Worm (Caenorhabditis elegans) whole organism, young adult: ENCODE measurements around the gene srv-2.

ENCODE experiments used
- F33H1.4 ChIP-seq: fragments of 200-800 bp; sonication (Bioruptor generic); IDR thresholded peaks from 2 replicates; pipeline ENCODE4 v1.3.6; 2022; ENCODE audit warnings: missing genetic modification reagents, missing genetic modification characterization, missing compliant biosample characterization
- T07F8.4 ChIP-seq: sonication (generic microtip); optimal IDR thresholded peaks from 2 replicates; lab custom pipeline; 2016; ENCODE audit warnings: mild to moderate bottlenecking, missing genetic modification characterization, moderate library complexity, missing compliant biosample characterization
- atf-7 ChIP-seq: sonication (generic microtip); optimal IDR thresholded peaks from 2 replicates; lab custom pipeline; 2017; ENCODE audit warnings: mild to moderate bottlenecking, missing genetic modification characterization, missing compliant biosample characterization
- efl-1 ChIP-seq: fragments of 150-350 bp; optimal IDR thresholded peaks from 2 replicates; lab custom pipeline; 2014; ENCODE audit warnings: missing biosample characterization, missing genetic modification reagents, missing genetic modification characterization
- gei-17 ChIP-seq: fragments of 200-800 bp; sonication (Bioruptor generic); optimal IDR thresholded peaks from 2 replicates; lab custom pipeline; 2018; ENCODE audit warnings: mild to moderate bottlenecking, missing genetic modification characterization, missing compliant biosample characterization
- him-1 ChIP-seq: sonication (generic microtip); optimal IDR thresholded peaks from 2 replicates; lab custom pipeline; 2016; ENCODE audit warnings: missing genotype, missing genetic modification reagents, missing genetic modification characterization, missing compliant biosample characterization
- hmg-20 ChIP-seq: fragments of 200-800 bp; sonication (Bioruptor generic); IDR thresholded peaks from 2 replicates; pipeline ENCODE4 v1.3.6; 2022; ENCODE audit warnings: missing genetic modification reagents, missing genetic modification characterization, missing compliant biosample characterization
- nhr-179 ChIP-seq: sonication (generic microtip); optimal IDR thresholded peaks from 2 replicates; lab custom pipeline; 2016; ENCODE audit warnings: mild to moderate bottlenecking, missing genetic modification characterization, missing compliant biosample characterization
- nhr-90 ChIP-seq: sonication (generic microtip); optimal IDR thresholded peaks from 2 replicates; lab custom pipeline; 2016; ENCODE audit warnings: missing genotype, mild to moderate bottlenecking, missing genetic modification characterization, missing compliant biosample characterization
- rec-8 ChIP-seq, 2 experiments: sonication (generic microtip); optimal IDR thresholded peaks; 2 replicates each; lab custom pipeline; 2016; ENCODE audit warnings: mild to moderate bottlenecking in 2 of 2, missing genetic modification characterization in 2 of 2, missing genetic modification reagents in 2 of 2, missing genotype in 2 of 2, missing biosample characterization in 1 of 2, missing compliant biosample characterization in 1 of 2, moderate library complexity in 1 of 2
- unc-62 ChIP-seq: fragments of 150-350 bp; optimal IDR thresholded peaks from 2 replicates; lab custom pipeline; 2014; ENCODE audit warnings: missing biosample characterization, missing genetic modification reagents, missing genetic modification characterization
- ztf-25 ChIP-seq: fragments of 200-800 bp; sonication (Bioruptor generic); IDR thresholded peaks from 2 replicates; pipeline ENCODE4 v1.3.6; 2022; ENCODE audit warnings: missing genetic modification reagents, missing genetic modification characterization, missing compliant biosample characterization

- no peak for TF ChIP-seq unc-62 (GFP tag; lab: Kevin White, UChicago)
- no peak for TF ChIP-seq T07F8.4 (tag; lab: Kevin White, UChicago)
- TF ChIP-seq hmg-20: no peak
- no peak for TF ChIP-seq F33H1.4 (GFP tag; lab: Robert Waterston, UW)
- no peak for TF ChIP-seq ztf-25 (GFP tag; lab: Robert Waterston, UW)
- no peak for TF ChIP-seq nhr-179 (tag; lab: Kevin White, UChicago)
- no peak for TF ChIP-seq atf-7 (tag; lab: Kevin White, UChicago)
- TF ChIP-seq him-1 (tag; lab: Kevin White, UChicago): no peak
- TF ChIP-seq gei-17 (GFP tag; lab: Kevin White, UChicago): no peak
- no peak for TF ChIP-seq rec-8 (tag; optimal IDR thresholded peaks at IDR 0.05; lab: Kevin White, UChicago)
- TF ChIP-seq efl-1 (GFP tag; lab: Kevin White, UChicago): no peak
- no peak for TF ChIP-seq nhr-90 (tag; lab: Kevin White, UChicago)
Measured at ce11 chrII:10564578-10564977, 37.5 kb downstream of the srv-2 start, which contains the start of the genes C06A1.6 and C06A1.7.
